Fruit fly (Drosophila melanogaster) whole organism, adult: Measurements from ENCODE around the gene MTA1-like.

Source experiments
- CG7101 ChIP-seq: fragments of 200-800 bp; sonication (Bioruptor generic); optimal IDR thresholded peaks from 2 replicates; lab custom pipeline; 2018; ENCODE audit warnings: missing biosample characterization, mild to moderate bottlenecking, missing genetic modification characterization, moderate library complexity
- Crg-1 ChIP-seq: fragments of 200-800 bp; sonication (Bioruptor generic); optimal IDR thresholded peaks from 2 replicates; lab custom pipeline; 2016; ENCODE audit warnings: missing biosample characterization, missing genetic modification characterization
- Mnt ChIP-seq: fragments of 200-800 bp; sonication (Bioruptor generic); optimal IDR thresholded peaks from 2 replicates; lab custom pipeline; 2016; ENCODE audit warnings: missing biosample characterization, mild to moderate bottlenecking, missing genetic modification characterization
- bab1 ChIP-seq: fragments of 200-800 bp; sonication (Bioruptor generic); optimal IDR thresholded peaks from 3 replicates; lab custom pipeline; 2019; ENCODE audit warnings: missing biosample characterization, mild to moderate bottlenecking, missing genetic modification characterization, moderate library complexity
- cnc ChIP-seq, 2 experiments: fragments of >200 bp; optimal IDR thresholded peaks; 2 replicates each; lab custom pipeline; 2017
- pad ChIP-seq: fragments of 200-800 bp; sonication (Bioruptor generic); optimal IDR thresholded peaks from 3 replicates; lab custom pipeline; 2017; ENCODE audit warnings: missing biosample characterization, missing genetic modification characterization, mild to moderate bottlenecking, moderate library complexity, missing genetic modification reagents

- TF ChIP-seq pad: peak; percentile 56
- peak; percentile 42 for TF ChIP-seq bab1 (GFP tag; lab: Kevin White, UChicago)
- TF ChIP-seq cnc (optimal IDR thresholded peaks at IDR 0.05; lab: Kevin White, UChicago): no peak
- TF ChIP-seq Crg-1 (GFP tag; lab: Kevin White, UChicago): peak; percentile 60
- TF ChIP-seq Mnt (GFP tag; lab: Kevin White, UChicago): peak; percentile 26
- peak; percentile 75 for TF ChIP-seq CG7101
Measured at dm6 chr3R:5648569-5649476, at the start of gene MTA1-like, which contains the start of gene Sec23.
